Worm (Caenorhabditis elegans): ENCODE data around the gene F33A8.7.

DNA sequence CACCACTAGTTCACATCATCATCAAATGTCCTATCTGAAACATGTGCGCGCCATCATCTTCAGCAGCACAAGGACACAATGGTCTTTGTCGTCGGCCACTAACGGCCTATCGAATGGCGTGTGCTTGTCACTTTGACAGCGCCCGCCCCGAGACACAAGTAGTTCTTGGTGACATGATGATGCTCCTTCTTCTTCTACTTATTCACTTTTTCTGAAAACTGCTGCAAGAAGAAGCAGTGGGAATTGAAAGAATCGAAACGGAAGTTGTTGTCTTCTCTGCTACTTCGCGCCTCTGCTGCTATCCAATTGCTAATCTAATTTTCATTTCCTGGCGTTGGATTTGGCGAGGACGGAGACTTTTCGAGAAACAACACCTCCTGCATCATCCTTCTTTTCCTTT, 21.1 kb downstream of the F33A8.7 start:
- TF ChIP-seq ztf-11 (tag; optimal IDR thresholded peaks at IDR 0.05) (no peak), nhr-11 (tag; optimal IDR thresholded peaks at IDR 0.05) (no peak), nhr-237 (tag; optimal IDR thresholded peaks at IDR 0.05) (no peak), lir-3 (tag; optimal IDR thresholded peaks at IDR 0.05; ENCODE audit: poor library complexity) (no peak), ets-5 (GFP tag; IDR thresholded peaks at IDR 0.05) (no peak), nhr-47 (tag; optimal IDR thresholded peaks at IDR 0.05) (no peak), ces-1 (GFP tag; optimal IDR thresholded peaks at IDR 0.05) (no peak), aly-2 (tag; optimal IDR thresholded peaks at IDR 0.05) (no peak), unc-62 (GFP tag; optimal IDR thresholded peaks at IDR 0.05) (no peak), pqm-1 (tag; optimal IDR thresholded peaks at IDR 0.05) (no peak), Y116A8C.19 (tag; optimal IDR thresholded peaks at IDR 0.05; ENCODE audit: borderline replicate concordance) (no peak), ztf-4 (tag; optimal IDR thresholded peaks at IDR 0.05) (no peak), lin-39 (tag; optimal IDR thresholded peaks at IDR 0.05) (no peak), alr-1 (tag; optimal IDR thresholded peaks at IDR 0.05; ENCODE audit: borderline replicate concordance) (no peak)
